Fruit fly (Drosophila melanogaster) whole organism, embryonic: ENCODE results near the gene Hrd3.

Experiments
- Abd-B ChIP-seq: fragments of 200-800 bp; sonication (Bioruptor generic); optimal IDR thresholded peaks from 2 replicates; lab custom pipeline; 2018; ENCODE audit warnings: missing biosample characterization, mild to moderate bottlenecking, missing genetic modification characterization, moderate library complexity
- Atf-2 ChIP-seq: fragments of 200-800 bp; sonication (Bioruptor generic); optimal IDR thresholded peaks from 2 replicates; lab custom pipeline; 2016; ENCODE audit warnings: missing biosample characterization, missing genetic modification characterization
- Bdp1 ChIP-seq: fragments of 200-800 bp; sonication (Bioruptor generic); optimal IDR thresholded peaks from 3 replicates; lab custom pipeline; 2016; ENCODE audit warnings: missing biosample characterization, missing genetic modification characterization
- CG10543 ChIP-seq: fragments of 200-800 bp; sonication (Bioruptor generic); optimal IDR thresholded peaks from 3 replicates; lab custom pipeline; 2017; ENCODE audit warnings: missing biosample characterization, mild to moderate bottlenecking, missing genetic modification characterization, moderate library complexity
- CG11723 ChIP-seq: fragments of 200-800 bp; sonication (Bioruptor generic); optimal IDR thresholded peaks from 2 replicates; lab custom pipeline; 2017; ENCODE audit warnings: missing biosample characterization, mild to moderate bottlenecking, missing genetic modification characterization
- CG12104 ChIP-seq: fragments of 200-800 bp; sonication (Bioruptor generic); optimal IDR thresholded peaks from 3 replicates; lab custom pipeline; 2016; ENCODE audit warnings: missing biosample characterization, missing genetic modification characterization
- CG14014 ChIP-seq: fragments of 200-800 bp; sonication (Bioruptor generic); IDR thresholded peaks from 2 replicates; pipeline ENCODE4 v1.3.6; 2022; ENCODE audit warnings: missing biosample characterization, missing genetic modification characterization
- CG16813 ChIP-seq: fragments of 200-800 bp; sonication (Bioruptor generic); IDR thresholded peaks from 3 replicates; pipeline ENCODE4 v1.3.6; 2022; ENCODE audit warnings: missing biosample characterization, missing genetic modification characterization; ENCODE audit not compliant: partially characterized antibody
- CG17186 ChIP-seq: fragments of 200-800 bp; sonication (Bioruptor generic); optimal IDR thresholded peaks from 3 replicates; lab custom pipeline; 2017; ENCODE audit warnings: missing biosample characterization, missing genetic modification reagents, missing genetic modification characterization
- CG1832 ChIP-seq: fragments of 200-800 bp; sonication (Bioruptor generic); optimal IDR thresholded peaks from 2 replicates; lab custom pipeline; 2017; ENCODE audit warnings: missing biosample characterization, mild to moderate bottlenecking, missing genetic modification characterization, inconsistent platforms
- CG18476 ChIP-seq: fragments of 200-800 bp; sonication (Bioruptor generic); optimal IDR thresholded peaks from 2 replicates; lab custom pipeline; 2016; ENCODE audit warnings: missing biosample characterization, mild to moderate bottlenecking, missing genetic modification characterization
- CG2202 ChIP-seq: fragments of 200-800 bp; sonication (Bioruptor generic); optimal IDR thresholded peaks from 2 replicates; lab custom pipeline; 2018; ENCODE audit warnings: missing biosample characterization, mild to moderate bottlenecking, missing genetic modification characterization
- CG31365 ChIP-seq: fragments of 200-800 bp; sonication (Bioruptor generic); optimal IDR thresholded peaks from 2 replicates; lab custom pipeline; 2018; ENCODE audit warnings: missing biosample characterization, mild to moderate bottlenecking, missing genetic modification characterization
- CG31441 ChIP-seq: fragments of 200-800 bp; sonication (Bioruptor generic); IDR thresholded peaks from 2 replicates; pipeline ENCODE4 v1.3.6; 2022; ENCODE audit warnings: missing biosample characterization, missing genetic modification characterization
- CG32767 ChIP-seq: fragments of 200-800 bp; sonication (Bioruptor generic); IDR thresholded peaks from 2 replicates; pipeline ENCODE4 v1.3.6; 2022; ENCODE audit warnings: missing biosample characterization, missing genetic modification characterization
- CG34224 ChIP-seq: fragments of 200-800 bp; sonication (Bioruptor generic); IDR thresholded peaks from 3 replicates; pipeline ENCODE4 v1.3.6; 2022; ENCODE audit warnings: missing biosample characterization, missing genetic modification characterization; ENCODE audit not compliant: partially characterized antibody
- CG34376 ChIP-seq: fragments of 200-800 bp; sonication (Bioruptor generic); optimal IDR thresholded peaks from 2 replicates; lab custom pipeline; 2018; ENCODE audit warnings: missing biosample characterization, mild to moderate bottlenecking, missing genetic modification characterization
- CG4617 ChIP-seq: fragments of 200-800 bp; sonication (Bioruptor generic); optimal IDR thresholded peaks from 3 replicates; lab custom pipeline; 2016; ENCODE audit warnings: missing biosample characterization, missing genetic modification characterization, borderline replicate concordance
- CG4820 ChIP-seq: fragments of 200-800 bp; sonication (Bioruptor generic); optimal IDR thresholded peaks from 3 replicates; lab custom pipeline; 2016; ENCODE audit warnings: missing biosample characterization, missing genetic modification characterization
- CG7357 ChIP-seq: fragments of 200-800 bp; sonication (Bioruptor generic); IDR thresholded peaks from 3 replicates; pipeline ENCODE4 v1.3.6; 2022; ENCODE audit warnings: missing biosample characterization, missing genetic modification characterization
- CG8281 ChIP-seq: fragments of 200-800 bp; sonication (Bioruptor generic); optimal IDR thresholded peaks from 2 replicates; lab custom pipeline; 2018; ENCODE audit warnings: missing biosample characterization, mild to moderate bottlenecking, missing genetic modification characterization, moderate library complexity
- CG9876 ChIP-seq: fragments of 200-800 bp; sonication (Bioruptor generic); optimal IDR thresholded peaks from 2 replicates; lab custom pipeline; 2016; ENCODE audit warnings: missing biosample characterization, missing genetic modification characterization
- CHES-1-like ChIP-seq: fragments of 200-800 bp; sonication (Bioruptor generic); optimal IDR thresholded peaks from 2 replicates; lab custom pipeline; 2016; ENCODE audit warnings: missing biosample characterization, missing genetic modification characterization
- E2f2 ChIP-seq: fragments of 200-800 bp; sonication (Bioruptor generic); IDR thresholded peaks from 2 replicates; pipeline ENCODE4 v1.3.6; 2022; ENCODE audit warnings: missing biosample characterization, missing genetic modification characterization
- H15 ChIP-seq: fragments of 200-800 bp; sonication (Bioruptor generic); IDR thresholded peaks from 3 replicates; pipeline ENCODE4 v1.3.6; 2022; ENCODE audit warnings: missing biosample characterization, missing genetic modification characterization
- Kr ChIP-seq: fragments of 200-800 bp; sonication (Bioruptor generic); optimal IDR thresholded peaks from 2 replicates; lab custom pipeline; 2017; ENCODE audit warnings: missing biosample characterization, mild to moderate bottlenecking, missing genetic modification characterization
- MESR4 ChIP-seq: fragments of 200-800 bp; sonication (Bioruptor generic); optimal IDR thresholded peaks from 2 replicates; lab custom pipeline; 2018; ENCODE audit warnings: missing biosample characterization, mild to moderate bottlenecking, missing genetic modification characterization, moderate library complexity
- Mad ChIP-seq: fragments of 200-800 bp; sonication (Bioruptor generic); optimal IDR thresholded peaks from 2 replicates; lab custom pipeline; 2016; ENCODE audit warnings: missing biosample characterization, missing genetic modification characterization
- Oaz ChIP-seq: fragments of 200-800 bp; sonication (Bioruptor generic); IDR thresholded peaks from 2 replicates; pipeline ENCODE4 v1.3.6; 2022; ENCODE audit warnings: missing biosample characterization, missing genetic modification characterization
- Poxn ChIP-seq: fragments of 200-800 bp; sonication (Bioruptor generic); IDR thresholded peaks from 2 replicates; pipeline ENCODE4 v1.3.6; 2022; ENCODE audit warnings: missing biosample characterization, missing genetic modification characterization
- aop ChIP-seq: fragments of 200-800 bp; sonication (Bioruptor generic); IDR thresholded peaks from 2 replicates; pipeline ENCODE4 v1.3.6; 2022; ENCODE audit warnings: missing biosample characterization, missing genetic modification characterization
- chn ChIP-seq: fragments of 200-800 bp; sonication (Bioruptor generic); optimal IDR thresholded peaks from 2 replicates; lab custom pipeline; 2016; ENCODE audit warnings: missing biosample characterization, missing genetic modification characterization
- disco-r ChIP-seq: fragments of 200-800 bp; sonication (Bioruptor generic); optimal IDR thresholded peaks from 2 replicates; lab custom pipeline; 2016; ENCODE audit warnings: missing biosample characterization, missing genetic modification characterization
- dmrt99B ChIP-seq: fragments of 200-800 bp; sonication (Bioruptor generic); optimal IDR thresholded peaks from 2 replicates; lab custom pipeline; 2018; ENCODE audit warnings: missing biosample characterization, mild to moderate bottlenecking, missing genetic modification characterization, moderate library complexity
- fd3F ChIP-seq: fragments of 200-800 bp; sonication (Bioruptor generic); optimal IDR thresholded peaks from 2 replicates; lab custom pipeline; 2018; ENCODE audit warnings: missing biosample characterization, mild to moderate bottlenecking, missing genetic modification characterization, moderate library complexity
- grau ChIP-seq: fragments of 200-800 bp; optimal IDR thresholded peaks from 3 replicates; lab custom pipeline; 2019; ENCODE audit warnings: missing biosample characterization, mild to moderate bottlenecking, missing genetic modification characterization, moderate library complexity
- gt ChIP-seq: fragments of 200-800 bp; sonication (Bioruptor generic); IDR thresholded peaks from 2 replicates; pipeline ENCODE4 v1.3.6; 2022; ENCODE audit warnings: missing biosample characterization, missing genetic modification characterization
- ham ChIP-seq: fragments of 200-800 bp; sonication (Bioruptor generic); IDR thresholded peaks from 2 replicates; pipeline ENCODE4 v1.3.6; 2022; ENCODE audit warnings: missing biosample characterization, missing genetic modification characterization
- her ChIP-seq: fragments of 200-800 bp; sonication (Bioruptor generic); optimal IDR thresholded peaks from 2 replicates; lab custom pipeline; 2016; ENCODE audit warnings: missing biosample characterization, missing genetic modification characterization
- inv ChIP-seq: fragments of 200-800 bp; sonication (Bioruptor generic); IDR thresholded peaks from 2 replicates; pipeline ENCODE4 v1.3.6; 2022; ENCODE audit warnings: missing biosample characterization, missing genetic modification characterization; ENCODE audit not compliant: partially characterized antibody
- ken ChIP-seq: fragments of 200-800 bp; sonication (Bioruptor generic); IDR thresholded peaks from 3 replicates; pipeline ENCODE4 v1.3.6; 2022; ENCODE audit warnings: missing biosample characterization, missing genetic modification characterization
- lola ChIP-seq, 3 experiments: fragments of >200 bp in 2 of 3; fragments of 200-800 bp in 1 of 3; sonication (Bioruptor generic) in 1 of 3; optimal IDR thresholded peaks; 2 replicates each; lab custom pipeline; 2017 to 2019; ENCODE audit warnings: missing biosample characterization in 3 of 3, missing genetic modification characterization in 3 of 3, mild to moderate bottlenecking in 1 of 3, moderate library complexity in 1 of 3
- pfk ChIP-seq: fragments of 200-800 bp; sonication (Bioruptor generic); optimal IDR thresholded peaks from 2 replicates; lab custom pipeline; 2018; ENCODE audit warnings: missing biosample characterization, mild to moderate bottlenecking, missing genetic modification characterization, moderate library complexity
- pnt ChIP-seq: fragments of 200-800 bp; sonication (Bioruptor generic); optimal IDR thresholded peaks from 3 replicates; lab custom pipeline; 2016; ENCODE audit warnings: missing biosample characterization, missing genetic modification characterization
- slbo ChIP-seq: fragments of 200-800 bp; sonication (Bioruptor generic); IDR thresholded peaks from 2 replicates; pipeline ENCODE4 v1.3.6; 2022; ENCODE audit warnings: missing biosample characterization, missing genetic modification characterization
- tna ChIP-seq: fragments of 200-800 bp; sonication (Bioruptor generic); IDR thresholded peaks from 2 replicates; pipeline ENCODE4 v1.3.6; 2022; ENCODE audit warnings: missing biosample characterization, missing genetic modification characterization; ENCODE audit not compliant: partially characterized antibody
- toy ChIP-seq: fragments of 200-800 bp; sonication (Bioruptor generic); IDR thresholded peaks from 2 replicates; pipeline ENCODE4 v1.3.6; 2022; ENCODE audit warnings: missing biosample characterization, missing genetic modification characterization
- twi ChIP-seq: fragments of 200-800 bp; optimal IDR thresholded peaks from 2 replicates; lab custom pipeline; 2019; ENCODE audit warnings: missing biosample characterization, mild to moderate bottlenecking, missing genetic modification characterization, moderate library complexity
- vvl ChIP-seq: fragments of 200-800 bp; sonication (Bioruptor generic); IDR thresholded peaks from 2 replicates; pipeline ENCODE4 v1.3.6; 2022; ENCODE audit warnings: missing biosample characterization, missing genetic modification characterization
- z ChIP-seq: fragments of 200-800 bp; sonication (Bioruptor generic); IDR thresholded peaks from 3 replicates; pipeline ENCODE4 v1.3.6; 2022; ENCODE audit warnings: missing biosample characterization, missing genetic modification characterization

Gene Hrd3

DNA sequence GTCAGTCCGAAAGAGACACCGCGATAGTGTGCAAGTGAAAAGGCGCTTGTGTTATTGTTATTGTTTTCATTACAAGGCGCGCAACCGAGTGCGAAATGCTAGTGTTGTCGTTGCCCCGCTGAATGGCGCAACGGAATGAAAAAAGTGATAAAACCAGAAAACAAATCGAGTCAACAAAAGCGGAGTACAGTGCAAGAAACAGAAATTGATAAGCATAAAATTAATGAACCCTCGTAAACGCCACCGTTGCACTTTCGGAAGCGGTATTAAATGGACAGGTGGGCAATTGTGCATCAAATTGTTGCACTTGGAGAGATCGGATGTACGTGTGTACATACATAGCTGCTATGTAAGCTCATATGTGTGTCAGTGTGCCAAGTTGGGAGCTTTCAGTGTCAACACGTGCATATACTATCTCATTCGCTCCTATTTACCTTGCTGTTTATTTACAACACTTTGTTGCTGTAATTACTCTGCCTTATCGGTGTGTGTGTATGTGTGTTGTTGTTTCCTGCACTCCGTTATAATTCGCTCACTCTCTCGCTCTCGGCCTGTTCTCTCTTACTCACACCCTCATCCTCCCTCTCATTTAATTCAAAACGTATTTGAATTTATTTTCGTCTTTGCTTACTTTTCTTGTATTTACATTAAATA, 34.8 kb downstream of the Hrd3 start (continued):
- no peak for TF ChIP-seq MESR4 (GFP tag; lab: Kevin White, UChicago)
- peak; percentile 37 for TF ChIP-seq CG18476 (GFP tag; lab: Kevin White, UChicago)
- peak; percentile 52; the same call in 1 of the 3 replicates for TF ChIP-seq H15 (GFP tag; lab: Robert Waterston, UW)
- TF ChIP-seq E2f2, result peak; percentile 36; the same call in 1 of the 2 replicates
- TF ChIP-seq ham (GFP tag; lab: Robert Waterston, UW), result 0 out of 2 replicates have a peak, but pooled peaks have one; percentile 8
- no peak for TF ChIP-seq Oaz
- peak; percentile 82 for TF ChIP-seq CG31365 (tag; lab: Kevin White, UChicago)
- peak; percentile 43 for TF ChIP-seq pfk
- peak; percentile 51 for TF ChIP-seq CG11723 (GFP tag; lab: Kevin White, UChicago)
- no peak for TF ChIP-seq Atf-2 (GFP tag; lab: Kevin White, UChicago)
- TF ChIP-seq CG16813 (GFP tag; lab: Robert Waterston, UW), result no peak
- no peak for TF ChIP-seq Mad (GFP tag; lab: Kevin White, UChicago)
- no peak for TF ChIP-seq CG34224
- TF ChIP-seq Bdp1 (GFP tag; lab: Kevin White, UChicago), result peak; percentile 20
- TF ChIP-seq Abd-B (GFP tag; lab: Kevin White, UChicago), result no peak
- TF ChIP-seq CG10543 (GFP tag; lab: Kevin White, UChicago), result peak; percentile 44
- TF ChIP-seq z (GFP tag; lab: Robert Waterston, UW), result peak; percentile 56; the same call in 1 of the 3 replicates
- no peak for TF ChIP-seq Poxn (GFP tag; lab: Robert Waterston, UW)
- TF ChIP-seq CG1832, result no peak
- TF ChIP-seq CG4617 (GFP tag; lab: Kevin White, UChicago), result no peak
- no peak for TF ChIP-seq gt (GFP tag; lab: Robert Waterston, UW)
- no peak for TF ChIP-seq tna (GFP tag; lab: Robert Waterston, UW)
- peak; percentile 40; the same call in 1 of the 2 replicates for TF ChIP-seq CG14014 (GFP tag; lab: Robert Waterston, UW)
- no peak for TF ChIP-seq lola (GFP tag; optimal IDR thresholded peaks at IDR 0.05; lab: Kevin White, UChicago)
- TF ChIP-seq CG9876, result peak; percentile 25
- TF ChIP-seq grau, result no peak
- TF ChIP-seq CG2202 (tag; lab: Kevin White, UChicago), result peak; percentile 10
- no peak for TF ChIP-seq CG4820 (GFP tag; lab: Kevin White, UChicago)
- TF ChIP-seq slbo (GFP tag; lab: Robert Waterston, UW), result no peak
- TF ChIP-seq CG32767 (GFP tag; lab: Robert Waterston, UW), result peak; percentile 47
- TF ChIP-seq CG12104 (GFP tag; lab: Kevin White, UChicago), result peak; percentile 79
- TF ChIP-seq ken (GFP tag; lab: Robert Waterston, UW), result 0 out of 3 replicates have a peak, but pooled peaks have one; percentile 12
- no peak for TF ChIP-seq CG17186
- no peak for TF ChIP-seq CG7357
- no peak for TF ChIP-seq aop
- no peak for TF ChIP-seq fd3F (GFP tag; lab: Kevin White, UChicago)
- no peak; the same call in 1 of the 2 replicates for TF ChIP-seq toy
- peak; percentile 6 for TF ChIP-seq CHES-1-like
- peak; percentile 78 for TF ChIP-seq vvl (GFP tag; lab: Robert Waterston, UW)
- no peak for TF ChIP-seq disco-r (GFP tag; lab: Kevin White, UChicago)
- TF ChIP-seq CG34376 (GFP tag; lab: Kevin White, UChicago), result peak; percentile 88
- TF ChIP-seq her (GFP tag; lab: Kevin White, UChicago), result peak; percentile 27
- no peak for TF ChIP-seq Kr (GFP tag; lab: Kevin White, UChicago)
- TF ChIP-seq inv (GFP tag; lab: Robert Waterston, UW), result no peak
- peak; percentile 53 for TF ChIP-seq dmrt99B (tag; lab: Kevin White, UChicago)
- peak; percentile 34; the same call in 1 of the 2 replicates for TF ChIP-seq CG31441
- no peak for TF ChIP-seq twi (tag; lab: Kevin White, UChicago)
- peak; percentile 60 for TF ChIP-seq pnt
- no peak for TF ChIP-seq chn (GFP tag; lab: Kevin White, UChicago)
- peak; percentile 52 for TF ChIP-seq CG8281 (tag; lab: Kevin White, UChicago)
